Fruit fly (Drosophila melanogaster) whole organism, embryonic: ENCODE data around the gene Lrch.

ENCODE experiments used
- Atf6 ChIP-seq: fragments of 200-800 bp; sonication (Bioruptor generic); IDR thresholded peaks from 2 replicates; pipeline ENCODE4 v1.3.6; 2022; ENCODE audit warnings: missing biosample characterization, missing genetic modification characterization
- Bdp1 ChIP-seq: fragments of 200-800 bp; sonication (Bioruptor generic); optimal IDR thresholded peaks from 3 replicates; lab custom pipeline; 2016; ENCODE audit warnings: missing biosample characterization, missing genetic modification characterization
- Bteb2 ChIP-seq: fragments of 200-800 bp; sonication (Bioruptor generic); optimal IDR thresholded peaks from 2 replicates; lab custom pipeline; 2016; ENCODE audit warnings: missing biosample characterization, missing genetic modification characterization
- CG10431 ChIP-seq: fragments of 200-800 bp; sonication (Bioruptor generic); optimal IDR thresholded peaks from 3 replicates; lab custom pipeline; 2018; ENCODE audit warnings: missing biosample characterization, mild to moderate bottlenecking, missing genetic modification characterization
- CG10565 ChIP-seq: fragments of 200-800 bp; sonication (Bioruptor generic); optimal IDR thresholded peaks from 3 replicates; lab custom pipeline; 2016; ENCODE audit warnings: missing biosample characterization, mild to moderate bottlenecking, missing genetic modification characterization
- CG11696 ChIP-seq: fragments of 200-800 bp; sonication (Bioruptor generic); IDR thresholded peaks from 2 replicates; pipeline ENCODE4 v1.3.6; 2022; ENCODE audit warnings: missing biosample characterization, missing genetic modification characterization
- CG14965 ChIP-seq: fragments of 200-800 bp; sonication (Bioruptor generic); optimal IDR thresholded peaks from 2 replicates; lab custom pipeline; 2016; ENCODE audit warnings: missing biosample characterization, missing genetic modification characterization, borderline replicate concordance
- CG15514 ChIP-seq: fragments of 200-800 bp; sonication (Bioruptor generic); optimal IDR thresholded peaks from 3 replicates; lab custom pipeline; 2017; ENCODE audit warnings: missing biosample characterization, missing genetic modification characterization, mild to moderate bottlenecking, moderate library complexity, missing genetic modification reagents
- CG1647 ChIP-seq: fragments of 200-800 bp; sonication (Bioruptor generic); optimal IDR thresholded peaks from 3 replicates; lab custom pipeline; 2016; ENCODE audit warnings: missing biosample characterization, missing genetic modification characterization
- CG16779 ChIP-seq: fragments of 200-800 bp; sonication (Bioruptor generic); IDR thresholded peaks from 2 replicates; pipeline ENCODE4 v1.3.6; 2022; ENCODE audit warnings: missing biosample characterization, missing genetic modification characterization
- CG17802 ChIP-seq: fragments of 200-800 bp; sonication (Bioruptor generic); optimal IDR thresholded peaks from 2 replicates; lab custom pipeline; 2018; ENCODE audit warnings: missing biosample characterization, mild to moderate bottlenecking, missing genetic modification characterization, moderate library complexity
- CG1832 ChIP-seq: fragments of 200-800 bp; sonication (Bioruptor generic); optimal IDR thresholded peaks from 2 replicates; lab custom pipeline; 2017; ENCODE audit warnings: missing biosample characterization, mild to moderate bottlenecking, missing genetic modification characterization, inconsistent platforms
- CG3407 ChIP-seq: fragments of 200-800 bp; sonication (Bioruptor generic); optimal IDR thresholded peaks from 2 replicates; lab custom pipeline; 2018; ENCODE audit warnings: missing biosample characterization, mild to moderate bottlenecking, missing genetic modification characterization
- CG3726 ChIP-seq: fragments of 200-800 bp; sonication (Bioruptor generic); IDR thresholded peaks from 3 replicates; pipeline ENCODE4, ENCODE4 v1.3.6; 2022; ENCODE audit warnings: missing biosample characterization, missing genetic modification characterization
- CG3995 ChIP-seq: fragments of 200-800 bp; sonication (Bioruptor generic); optimal IDR thresholded peaks from 3 replicates; lab custom pipeline; 2016; ENCODE audit warnings: missing biosample characterization, missing genetic modification characterization
- CG42726 ChIP-seq: fragments of 200-800 bp; sonication (Bioruptor generic); IDR thresholded peaks from 2 replicates; pipeline ENCODE4 v1.3.6; 2022; ENCODE audit warnings: missing biosample characterization, missing genetic modification characterization; ENCODE audit not compliant: partially characterized antibody
- CG4282 ChIP-seq: fragments of 200-800 bp; sonication (Bioruptor generic); optimal IDR thresholded peaks from 2 replicates; lab custom pipeline; 2016; ENCODE audit warnings: missing biosample characterization, missing genetic modification characterization
- CG4424 ChIP-seq: fragments of 200-800 bp; sonication (Bioruptor generic); optimal IDR thresholded peaks from 3 replicates; lab custom pipeline; 2016; ENCODE audit warnings: missing biosample characterization, missing genetic modification characterization
- CG6765 ChIP-seq: fragments of 200-800 bp; sonication (Bioruptor generic); optimal IDR thresholded peaks from 3 replicates; lab custom pipeline; 2017; ENCODE audit warnings: missing biosample characterization, mild to moderate bottlenecking, missing genetic modification characterization
- CG7271 ChIP-seq: fragments of 200-800 bp; sonication (Bioruptor generic); optimal IDR thresholded peaks from 2 replicates; lab custom pipeline; 2018; ENCODE audit warnings: missing biosample characterization, mild to moderate bottlenecking, missing genetic modification characterization, moderate library complexity
- CG7987 ChIP-seq: fragments of 200-800 bp; sonication (Bioruptor generic); optimal IDR thresholded peaks from 2 replicates; lab custom pipeline; 2018; ENCODE audit warnings: missing biosample characterization, mild to moderate bottlenecking, missing genetic modification characterization, moderate library complexity
- Dfd ChIP-seq, 2 experiments: fragments of >200 bp; optimal IDR thresholded peaks; 2 replicates each; lab custom pipeline; 2017; ENCODE audit warnings: missing biosample characterization in 2 of 2, missing genetic modification characterization in 2 of 2
- Dip3 ChIP-seq: fragments of 200-800 bp; sonication (Bioruptor generic); optimal IDR thresholded peaks from 3 replicates; lab custom pipeline; 2016; ENCODE audit warnings: missing biosample characterization, missing genetic modification characterization
- Gsc ChIP-seq: fragments of 200-800 bp; sonication (Bioruptor generic); IDR thresholded peaks from 2 replicates; pipeline ENCODE4 v1.3.6; 2022; ENCODE audit warnings: missing biosample characterization, missing genetic modification characterization
- Hand ChIP-seq: fragments of 200-800 bp; sonication (Bioruptor generic); optimal IDR thresholded peaks from 2 replicates; lab custom pipeline; 2017; ENCODE audit warnings: mild to moderate bottlenecking, missing biosample characterization, missing genetic modification reagents, missing genetic modification characterization
- Hr3 ChIP-seq: fragments of 200-800 bp; sonication (Bioruptor generic); optimal IDR thresholded peaks from 3 replicates; lab custom pipeline; 2016; ENCODE audit warnings: missing biosample characterization, missing genetic modification characterization
- Hr39 ChIP-seq: fragments of >200 bp; optimal IDR thresholded peaks from 2 replicates; lab custom pipeline; 2017
- Hr51 ChIP-seq, 2 experiments: fragments of 200-800 bp; sonication (Bioruptor generic); optimal IDR thresholded peaks; 2 replicates in 1 of 2; 3 replicates in 1 of 2; lab custom pipeline; 2016 to 2018; ENCODE audit warnings: missing biosample characterization in 2 of 2, missing genetic modification characterization in 2 of 2, mild to moderate bottlenecking in 1 of 2, moderate library complexity in 1 of 2
- Hr78 ChIP-seq, 2 experiments: fragments of 200-800 bp in 1 of 2; fragments of >200 bp in 1 of 2; sonication (Bioruptor generic) in 1 of 2; optimal IDR thresholded peaks; 2 replicates each; lab custom pipeline; 2017 to 2019; ENCODE audit warnings: missing biosample characterization in 2 of 2, missing genetic modification characterization in 2 of 2, mild to moderate bottlenecking in 1 of 2, moderate library complexity in 1 of 2
- Max ChIP-seq: fragments of 200-800 bp; sonication (Bioruptor generic); optimal IDR thresholded peaks from 2 replicates; lab custom pipeline; 2016; ENCODE audit warnings: missing biosample characterization, mild to moderate bottlenecking, missing genetic modification characterization
- Sin3A ChIP-seq: fragments of >200 bp; optimal IDR thresholded peaks from 2 replicates; lab custom pipeline; 2018
- al ChIP-seq: fragments of 200-800 bp; sonication (Bioruptor generic); IDR thresholded peaks from 2 replicates; pipeline ENCODE4 v1.3.6; 2022; ENCODE audit warnings: missing biosample characterization, missing genetic modification characterization
- br ChIP-seq: fragments of >200 bp; optimal IDR thresholded peaks from 2 replicates; lab custom pipeline; 2017
- btn ChIP-seq: fragments of 200-800 bp; sonication (Bioruptor generic); optimal IDR thresholded peaks from 2 replicates; lab custom pipeline; 2016; ENCODE audit warnings: missing biosample characterization, missing genetic modification characterization
- crp ChIP-seq, 2 experiments: fragments of 200-800 bp; sonication (Bioruptor generic); optimal IDR thresholded peaks; 2 replicates in 1 of 2; 3 replicates in 1 of 2; lab custom pipeline; 2017; ENCODE audit warnings: missing biosample characterization in 2 of 2, missing genetic modification characterization in 2 of 2, mild to moderate bottlenecking in 1 of 2, moderate library complexity in 1 of 2
- danr ChIP-seq: fragments of 200-800 bp; sonication (Bioruptor generic); IDR thresholded peaks from 2 replicates; pipeline ENCODE4 v1.3.6; 2022; ENCODE audit warnings: missing biosample characterization, missing genetic modification characterization
- dmrt11E ChIP-seq: fragments of 200-800 bp; sonication (Bioruptor generic); optimal IDR thresholded peaks from 3 replicates; lab custom pipeline; 2018; ENCODE audit warnings: missing biosample characterization, mild to moderate bottlenecking, missing genetic modification characterization, moderate library complexity
- fd102C ChIP-seq: fragments of 200-800 bp; sonication (Bioruptor generic); optimal IDR thresholded peaks from 2 replicates; lab custom pipeline; 2018; ENCODE audit warnings: missing biosample characterization, mild to moderate bottlenecking, missing genetic modification characterization, moderate library complexity
- mld ChIP-seq: fragments of 200-800 bp; sonication (Bioruptor generic); IDR thresholded peaks from 3 replicates; pipeline ENCODE4 v1.3.6; 2022; ENCODE audit warnings: missing biosample characterization, missing genetic modification characterization; ENCODE audit not compliant: partially characterized antibody
- pros ChIP-seq: fragments of 200-800 bp; sonication (Bioruptor generic); optimal IDR thresholded peaks from 3 replicates; lab custom pipeline; 2019; ENCODE audit warnings: missing biosample characterization, mild to moderate bottlenecking, missing genetic modification characterization, moderate library complexity
- row ChIP-seq: fragments of 200-800 bp; sonication (Bioruptor generic); IDR thresholded peaks from 3 replicates; pipeline ENCODE4 v1.3.6; 2022; ENCODE audit warnings: missing biosample characterization, missing genetic modification characterization
- sd ChIP-seq: fragments of 200-800 bp; sonication (Bioruptor generic); optimal IDR thresholded peaks from 3 replicates; lab custom pipeline; 2018; ENCODE audit warnings: missing biosample characterization, mild to moderate bottlenecking, missing genetic modification characterization, moderate library complexity
- sob ChIP-seq: fragments of 200-800 bp; sonication (Bioruptor generic); IDR thresholded peaks from 2 replicates; pipeline ENCODE4 v1.3.6; 2022; ENCODE audit warnings: missing biosample characterization, missing genetic modification characterization
- ssp ChIP-seq: fragments of 200-800 bp; sonication (Bioruptor generic); IDR thresholded peaks from 2 replicates; pipeline ENCODE4 v1.3.6; 2022; ENCODE audit warnings: missing biosample characterization, missing genetic modification characterization
- unpg ChIP-seq: fragments of 200-800 bp; sonication (Bioruptor generic); optimal IDR thresholded peaks from 3 replicates; lab custom pipeline; 2018; ENCODE audit warnings: missing biosample characterization, mild to moderate bottlenecking, missing genetic modification characterization, moderate library complexity
- vnd ChIP-seq: fragments of 200-800 bp; sonication (Bioruptor generic); IDR thresholded peaks from 3 replicates; pipeline ENCODE4 v1.3.6; 2022; ENCODE audit warnings: missing biosample characterization, missing genetic modification characterization; ENCODE audit not compliant: partially characterized antibody

Lrch gene

dm6 chr2L:17430602-17431358 is 46.9 kb upstream of the Lrch start (continued):
- TF ChIP-seq Gsc (GFP tag; lab: Robert Waterston, UW): no peak
- no peak for TF ChIP-seq Hr39 (lab: Kevin White, UChicago)
- no peak for TF ChIP-seq Hr3 (GFP tag; lab: Kevin White, UChicago)
- no peak for TF ChIP-seq CG1832
- peak in 1 of 2 experiments; percentile 35 for TF ChIP-seq Hr51 (GFP tag; optimal IDR thresholded peaks at IDR 0.05; lab: Kevin White, UChicago)

- TF ChIP-seq Hand (GFP tag; lab: Kevin White, UChicago) (peak; percentile 88), CG10565 (GFP tag; lab: Kevin White, UChicago) (no peak), sob (GFP tag; lab: Robert Waterston, UW) (peak; percentile 54; the same call in 1 of the 2 replicates), mld (no peak), btn (GFP tag; lab: Kevin White, UChicago) (no peak), CG3407 (GFP tag; lab: Kevin White, UChicago) (peak; percentile 92), Max (GFP tag; lab: Kevin White, UChicago) (peak; percentile 9), vnd (GFP tag; lab: Robert Waterston, UW) (no peak), sd (peak; percentile 52), unpg (GFP tag; lab: Kevin White, UChicago) (peak; percentile 98), CG15514 (GFP tag; lab: Kevin White, UChicago) (peak; percentile 84), CG11696 (GFP tag; lab: Robert Waterston, UW) (peak; percentile 74), CG7987 (peak; percentile 85), CG4282 (no peak), dmrt11E (peak; percentile 85), ssp (GFP tag; lab: Robert Waterston, UW) (peak; percentile 64), Sin3A (no peak), Dip3 (GFP tag; lab: Kevin White, UChicago) (peak; percentile 72), crp (GFP tag; optimal IDR thresholded peaks at IDR 0.05; lab: Kevin White, UChicago) (peak in 1 of 2 experiments; percentile 44), CG16779 (GFP tag; lab: Robert Waterston, UW) (no peak), CG4424 (peak; percentile 97), Atf6 (GFP tag; lab: Robert Waterston, UW) (peak; percentile 93), Dfd (GFP tag; optimal IDR thresholded peaks at IDR 0.05; lab: Kevin White, UChicago) (no peak), CG1647 (GFP tag; lab: Kevin White, UChicago) (no peak), CG10431 (GFP tag; lab: Kevin White, UChicago) (peak; percentile 66), CG3995 (peak; percentile 55), Hr78 (GFP tag; optimal IDR thresholded peaks at IDR 0.05; lab: Kevin White, UChicago) (peak in 1 of 2 experiments; percentile 96), CG6765 (peak; percentile 94), fd102C (no peak), Bteb2 (peak; percentile 69), pros (GFP tag; lab: Kevin White, UChicago) (peak; percentile 57), danr (peak; percentile 93), CG7271 (peak; percentile 83), CG17802 (tag; lab: Kevin White, UChicago) (peak; percentile 80), CG3726 (GFP tag; lab: Robert Waterston, UW) (peak; percentile 91), CG42726 (GFP tag; lab: Robert Waterston, UW) (no peak), CG14965 (no peak), al (GFP tag; lab: Robert Waterston, UW) (peak; percentile 65), br (lab: Kevin White, UChicago) (no peak), row (GFP tag; lab: Robert Waterston, UW) (peak; percentile 94), Bdp1 (GFP tag; lab: Kevin White, UChicago) (peak; percentile 26)
Measured at dm6 chr2L:17429788-17430587, 46.1 kb upstream of the Lrch start.
